Fruit fly (Drosophila melanogaster) whole organism, embryonic: ENCODE data around the gene Or7a.

Experiments used
- Adf1 ChIP-seq: fragments of 200-800 bp; sonication (Bioruptor generic); IDR thresholded peaks from 2 replicates; pipeline ENCODE4 v1.3.6; 2022; ENCODE audit warnings: missing biosample characterization, missing genetic modification characterization
- Aef1 ChIP-seq: fragments of 200-800 bp; sonication (Bioruptor generic); IDR thresholded peaks from 3 replicates; pipeline ENCODE4 v1.3.6; 2022; ENCODE audit warnings: missing biosample characterization, missing genetic modification characterization
- Bgb ChIP-seq: fragments of 200-800 bp; sonication (Bioruptor generic); IDR thresholded peaks from 2 replicates; pipeline ENCODE4 v1.3.6; 2022; ENCODE audit warnings: missing biosample characterization, missing genetic modification characterization; ENCODE audit not compliant: partially characterized antibody
- CG11093 ChIP-seq: fragments of 200-800 bp; sonication (Bioruptor generic); IDR thresholded peaks from 3 replicates; pipeline ENCODE4 v1.3.6; 2022; ENCODE audit warnings: missing biosample characterization, missing genetic modification characterization
- CG12071 ChIP-seq: fragments of 200-800 bp; sonication (Bioruptor generic); optimal IDR thresholded peaks from 3 replicates; lab custom pipeline; 2018; ENCODE audit warnings: missing biosample characterization, mild to moderate bottlenecking, missing genetic modification characterization
- CG12391 ChIP-seq: fragments of 200-800 bp; sonication (Bioruptor generic); optimal IDR thresholded peaks from 3 replicates; lab custom pipeline; 2018; ENCODE audit warnings: missing biosample characterization, mild to moderate bottlenecking, missing genetic modification characterization, moderate library complexity
- CG13624 ChIP-seq: fragments of 200-800 bp; sonication (Bioruptor generic); optimal IDR thresholded peaks from 2 replicates; lab custom pipeline; 2016; ENCODE audit warnings: missing biosample characterization, missing genetic modification characterization
- CG13894 ChIP-seq: fragments of 200-800 bp; sonication (Bioruptor generic); optimal IDR thresholded peaks from 3 replicates; lab custom pipeline; 2018; ENCODE audit warnings: missing biosample characterization, mild to moderate bottlenecking, missing genetic modification characterization, moderate library complexity
- CG15011 ChIP-seq: fragments of 200-800 bp; sonication (Bioruptor generic); optimal IDR thresholded peaks from 3 replicates; lab custom pipeline; 2018; ENCODE audit warnings: missing biosample characterization, mild to moderate bottlenecking, missing genetic modification characterization
- CG15073 ChIP-seq: fragments of 200-800 bp; sonication (Bioruptor generic); optimal IDR thresholded peaks from 2 replicates; lab custom pipeline; 2016; ENCODE audit warnings: missing biosample characterization, missing genetic modification characterization
- CG17361 ChIP-seq: fragments of 200-800 bp; sonication (Bioruptor generic); IDR thresholded peaks from 3 replicates; pipeline ENCODE4 v1.3.6; 2022; ENCODE audit warnings: missing biosample characterization, missing genetic modification characterization
- CG31224 ChIP-seq: fragments of 200-800 bp; sonication (Bioruptor generic); IDR thresholded peaks from 2 replicates; pipeline ENCODE4 v1.3.6; 2022; ENCODE audit warnings: missing biosample characterization, missing genetic modification characterization
- CG31441 ChIP-seq: fragments of 200-800 bp; sonication (Bioruptor generic); IDR thresholded peaks from 2 replicates; pipeline ENCODE4 v1.3.6; 2022; ENCODE audit warnings: missing biosample characterization, missing genetic modification characterization
- CG32532 ChIP-seq: fragments of 200-800 bp; sonication (Bioruptor generic); IDR thresholded peaks from 2 replicates; pipeline ENCODE4 v1.3.6; 2022; ENCODE audit warnings: missing biosample characterization, missing genetic modification characterization
- CG32767 ChIP-seq: fragments of 200-800 bp; sonication (Bioruptor generic); IDR thresholded peaks from 2 replicates; pipeline ENCODE4 v1.3.6; 2022; ENCODE audit warnings: missing biosample characterization, missing genetic modification characterization
- CG7987 ChIP-seq: fragments of 200-800 bp; sonication (Bioruptor generic); optimal IDR thresholded peaks from 2 replicates; lab custom pipeline; 2018; ENCODE audit warnings: missing biosample characterization, mild to moderate bottlenecking, missing genetic modification characterization, moderate library complexity
- CG8924 ChIP-seq: fragments of 200-800 bp; optimal IDR thresholded peaks from 3 replicates; lab custom pipeline; 2019; ENCODE audit warnings: missing biosample characterization, mild to moderate bottlenecking, missing genetic modification characterization, moderate library complexity
- Dip2 ChIP-seq: fragments of 200-800 bp; sonication (Bioruptor generic); IDR thresholded peaks from 2 replicates; pipeline ENCODE4 v1.3.6; 2022; ENCODE audit warnings: missing biosample characterization, missing genetic modification characterization
- Doc2 ChIP-seq: fragments of 200-800 bp; sonication (Bioruptor generic); IDR thresholded peaks from 2 replicates; pipeline ENCODE4 v1.3.6; 2022; ENCODE audit warnings: missing biosample characterization, missing genetic modification characterization
- Drgx ChIP-seq: fragments of 200-800 bp; sonication (Bioruptor generic); IDR thresholded peaks from 2 replicates; pipeline ENCODE4 v1.3.6; 2022; ENCODE audit warnings: missing biosample characterization, missing genetic modification characterization
- Ets97D ChIP-seq: fragments of 200-800 bp; sonication (Bioruptor generic); optimal IDR thresholded peaks from 3 replicates; lab custom pipeline; 2016; ENCODE audit warnings: missing biosample characterization, missing genetic modification characterization
- H15 ChIP-seq: fragments of 200-800 bp; sonication (Bioruptor generic); IDR thresholded peaks from 3 replicates; pipeline ENCODE4 v1.3.6; 2022; ENCODE audit warnings: missing biosample characterization, missing genetic modification characterization
- Kr ChIP-seq: fragments of 200-800 bp; sonication (Bioruptor generic); optimal IDR thresholded peaks from 2 replicates; lab custom pipeline; 2017; ENCODE audit warnings: missing biosample characterization, mild to moderate bottlenecking, missing genetic modification characterization
- NK7.1 ChIP-seq: fragments of 200-800 bp; sonication (Bioruptor generic); optimal IDR thresholded peaks from 3 replicates; lab custom pipeline; 2016; ENCODE audit warnings: missing biosample characterization, missing genetic modification characterization
- Optix ChIP-seq: fragments of 200-800 bp; sonication (Bioruptor generic); IDR thresholded peaks from 3 replicates; pipeline ENCODE4 v1.3.6; 2022; ENCODE audit warnings: missing biosample characterization, missing genetic modification characterization
- PHDP ChIP-seq: fragments of 200-800 bp; sonication (Bioruptor generic); optimal IDR thresholded peaks from 3 replicates; lab custom pipeline; 2018; ENCODE audit warnings: missing biosample characterization, mild to moderate bottlenecking, missing genetic modification characterization, moderate library complexity
- amos ChIP-seq: fragments of 200-800 bp; sonication (Bioruptor generic); IDR thresholded peaks from 2 replicates; pipeline ENCODE4 v1.3.6; 2022; ENCODE audit warnings: missing biosample characterization, missing genetic modification characterization; ENCODE audit not compliant: partially characterized antibody
- bab2 ChIP-seq: fragments of 200-800 bp; sonication (Bioruptor generic); optimal IDR thresholded peaks from 2 replicates; lab custom pipeline; 2016; ENCODE audit warnings: missing biosample characterization, missing genetic modification characterization
- bcd ChIP-seq: fragments of 200-800 bp; sonication (Bioruptor generic); optimal IDR thresholded peaks from 2 replicates; lab custom pipeline; 2017; ENCODE audit warnings: missing biosample characterization, mild to moderate bottlenecking, missing genetic modification characterization
- btn ChIP-seq: fragments of 200-800 bp; sonication (Bioruptor generic); optimal IDR thresholded peaks from 2 replicates; lab custom pipeline; 2016; ENCODE audit warnings: missing biosample characterization, missing genetic modification characterization
- chinmo ChIP-seq: fragments of 200-800 bp; sonication (Bioruptor generic); IDR thresholded peaks from 4 replicates; pipeline ENCODE4 v1.3.6; 2022; ENCODE audit warnings: missing biosample characterization, missing genetic modification characterization; ENCODE audit not compliant: partially characterized antibody
- ci ChIP-seq: fragments of 200-800 bp; sonication (Bioruptor generic); IDR thresholded peaks from 3 replicates; pipeline ENCODE4 v1.3.6; 2022; ENCODE audit warnings: missing biosample characterization, missing genetic modification characterization
- crol ChIP-seq: fragments of 200-800 bp; sonication (Bioruptor generic); IDR thresholded peaks from 2 replicates; pipeline ENCODE4 v1.3.6; 2022; ENCODE audit warnings: missing biosample characterization, missing genetic modification characterization
- fd3F ChIP-seq: fragments of 200-800 bp; sonication (Bioruptor generic); optimal IDR thresholded peaks from 2 replicates; lab custom pipeline; 2018; ENCODE audit warnings: missing biosample characterization, mild to moderate bottlenecking, missing genetic modification characterization, moderate library complexity
- insv ChIP-seq, 2 experiments: fragments of 200-800 bp; sonication (Bioruptor generic); optimal IDR thresholded peaks; 3 replicates each; lab custom pipeline; 2016 to 2018; ENCODE audit warnings: missing biosample characterization in 2 of 2, missing genetic modification characterization in 2 of 2
- klu ChIP-seq: fragments of 200-800 bp; sonication (Bioruptor generic); IDR thresholded peaks from 2 replicates; pipeline ENCODE4 v1.3.6; 2022; ENCODE audit warnings: missing biosample characterization, missing genetic modification characterization
- lbe ChIP-seq: fragments of 200-800 bp; sonication (Bioruptor generic); optimal IDR thresholded peaks from 2 replicates; lab custom pipeline; 2016; ENCODE audit warnings: missing biosample characterization, mild to moderate bottlenecking, missing genetic modification characterization
- pfk ChIP-seq: fragments of 200-800 bp; sonication (Bioruptor generic); optimal IDR thresholded peaks from 2 replicates; lab custom pipeline; 2018; ENCODE audit warnings: missing biosample characterization, mild to moderate bottlenecking, missing genetic modification characterization, moderate library complexity
- pzg ChIP-seq: fragments of 200-800 bp; sonication (Bioruptor generic); optimal IDR thresholded peaks from 3 replicates; lab custom pipeline; 2018; ENCODE audit warnings: missing biosample characterization, mild to moderate bottlenecking, missing genetic modification characterization, moderate library complexity
- row ChIP-seq: fragments of 200-800 bp; sonication (Bioruptor generic); IDR thresholded peaks from 3 replicates; pipeline ENCODE4 v1.3.6; 2022; ENCODE audit warnings: missing biosample characterization, missing genetic modification characterization
- sens ChIP-seq: fragments of 200-800 bp; sonication (Bioruptor generic); peaks from one replicate; lab custom pipeline; 2016; ENCODE audit warnings: missing biosample characterization, missing genetic modification characterization
- sim ChIP-seq: fragments of 200-800 bp; sonication (Bioruptor generic); IDR thresholded peaks from 2 replicates; pipeline ENCODE4 v1.3.6; 2022; ENCODE audit warnings: missing biosample characterization, missing genetic modification characterization
- slbo ChIP-seq: fragments of 200-800 bp; sonication (Bioruptor generic); IDR thresholded peaks from 2 replicates; pipeline ENCODE4 v1.3.6; 2022; ENCODE audit warnings: missing biosample characterization, missing genetic modification characterization
- sob ChIP-seq: fragments of 200-800 bp; sonication (Bioruptor generic); IDR thresholded peaks from 2 replicates; pipeline ENCODE4 v1.3.6; 2022; ENCODE audit warnings: missing biosample characterization, missing genetic modification characterization
- sr ChIP-seq: fragments of 200-800 bp; sonication (Bioruptor generic); IDR thresholded peaks from 3 replicates; pipeline ENCODE4 v1.3.6; 2022; ENCODE audit warnings: missing biosample characterization, missing genetic modification characterization
- sug ChIP-seq: fragments of 200-800 bp; optimal IDR thresholded peaks from 2 replicates; lab custom pipeline; 2019; ENCODE audit warnings: missing biosample characterization, mild to moderate bottlenecking, missing genetic modification characterization, moderate library complexity
- tap ChIP-seq: fragments of 200-800 bp; optimal IDR thresholded peaks from 3 replicates; lab custom pipeline; 2019; ENCODE audit warnings: missing biosample characterization, mild to moderate bottlenecking, missing genetic modification characterization, moderate library complexity
- usp ChIP-seq: fragments of >200 bp; optimal IDR thresholded peaks from 2 replicates; lab custom pipeline; 2017; ENCODE audit warnings: missing biosample characterization, missing genetic modification characterization
- yki ChIP-seq: fragments of >200 bp; optimal IDR thresholded peaks from 3 replicates; lab custom pipeline; 2018
- zfh1 ChIP-seq: fragments of 200-800 bp; sonication (Bioruptor generic); IDR thresholded peaks from 3 replicates; pipeline ENCODE4 v1.3.6; 2022; ENCODE audit warnings: missing biosample characterization, missing genetic modification characterization

The Or7a gene

dm6 chrX:8178165-8178955 is 12.9 kb upstream of the Or7a start, which contains the start of gene sdt (continued):
- TF ChIP-seq tap (no peak), CG11093 (GFP tag; lab: Robert Waterston, UW) (no peak), CG17361 (peak; percentile 59; the same call in 1 of the 3 replicates), CG31224 (GFP tag; lab: Robert Waterston, UW) (no peak), CG31441 (no peak; the same call in 1 of the 2 replicates), bcd (GFP tag; lab: Kevin White, UChicago) (no peak), Kr (GFP tag; lab: Kevin White, UChicago) (no peak), Dip2 (GFP tag; lab: Robert Waterston, UW) (no peak), slbo (GFP tag; lab: Robert Waterston, UW) (no peak), Ets97D (GFP tag; lab: Kevin White, UChicago) (no peak), PHDP (tag; lab: Kevin White, UChicago) (no peak), sug (tag; lab: Kevin White, UChicago) (peak; percentile 7), bab2 (GFP tag; lab: Kevin White, UChicago) (peak; percentile 28), H15 (GFP tag; lab: Robert Waterston, UW) (no peak), CG7987 (GFP tag; lab: Kevin White, UChicago) (no peak), zfh1 (GFP tag; lab: Robert Waterston, UW) (no peak), klu (GFP tag; lab: Robert Waterston, UW) (no peak), sim (GFP tag; lab: Robert Waterston, UW) (no peak), btn (GFP tag; lab: Kevin White, UChicago) (no peak), CG12391 (tag; lab: Kevin White, UChicago) (peak; percentile 10), Doc2 (GFP tag; lab: Robert Waterston, UW) (no peak), Bgb (no peak), lbe (GFP tag; lab: Kevin White, UChicago) (no peak), CG13624 (GFP tag; lab: Kevin White, UChicago) (peak; percentile 13), row (GFP tag; lab: Robert Waterston, UW) (peak; percentile 47), yki (lab: Kevin White, UChicago) (no peak), insv (GFP tag; optimal IDR thresholded peaks at IDR 0.05; lab: Kevin White, UChicago) (no peak), NK7.1 (no peak), fd3F (GFP tag; lab: Kevin White, UChicago) (no peak), CG15073 (GFP tag; lab: Kevin White, UChicago) (no peak), usp (GFP tag; lab: Kevin White, UChicago) (no peak)

DNA sequence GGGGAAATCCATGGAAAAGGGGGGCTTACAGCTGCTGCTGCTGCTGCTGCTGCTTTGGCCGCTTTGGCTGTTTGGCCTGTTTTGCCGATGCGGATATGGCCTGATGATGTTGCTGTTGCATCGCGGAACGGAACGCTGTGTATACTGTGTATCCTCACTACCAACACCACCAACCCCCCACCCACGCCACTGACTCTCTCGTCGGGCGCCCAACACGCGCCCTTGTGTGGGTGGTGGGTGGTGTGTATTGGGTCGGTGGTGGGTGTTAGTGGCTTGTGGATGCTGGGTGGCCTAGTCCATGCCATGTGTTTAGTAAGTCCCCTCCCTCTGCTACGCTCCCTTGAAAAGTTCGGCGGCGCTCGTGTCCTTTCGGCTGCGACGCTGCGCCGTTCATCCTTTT is 12.2 kb upstream of the Or7a start:
- TF ChIP-seq CG15011 (GFP tag; lab: Kevin White, UChicago) (no peak), Adf1 (GFP tag; lab: Robert Waterston, UW) (peak; percentile 77), pfk (GFP tag; lab: Kevin White, UChicago) (peak; percentile 19), sens (GFP tag; lab: Kevin White, UChicago) (peak; percentile 7), Drgx (0 out of 2 replicates have a peak, but pooled peaks have one; percentile 16), Optix (GFP tag; lab: Robert Waterston, UW) (0 out of 3 replicates have a peak, but pooled peaks have one; percentile 20), CG8924 (tag; lab: Kevin White, UChicago) (no peak), sr (GFP tag; lab: Robert Waterston, UW) (0 out of 3 replicates have a peak, but pooled peaks have one; percentile 51), Aef1 (GFP tag; lab: Robert Waterston, UW) (no peak), chinmo (GFP tag; lab: Robert Waterston, UW) (no peak), sob (GFP tag; lab: Robert Waterston, UW) (0 out of 2 replicates have a peak, but pooled peaks have one; percentile 30), pzg (GFP tag; lab: Kevin White, UChicago) (peak; percentile 4), CG12071 (GFP tag; lab: Kevin White, UChicago) (peak; percentile 29), Bgb (peak; percentile 38; the same call in 1 of the 2 replicates), amos (GFP tag; lab: Robert Waterston, UW) (peak; percentile 10; the same call in 1 of the 2 replicates), crol (GFP tag; lab: Robert Waterston, UW) (peak; percentile 45; the same call in 1 of the 2 replicates), ci (GFP tag; lab: Robert Waterston, UW) (peak; percentile 52; the same call in 2 of the 3 replicates), CG32532 (peak; percentile 20; the same call in 1 of the 2 replicates), zfh1 (GFP tag; lab: Robert Waterston, UW) (0 out of 3 replicates have a peak, but pooled peaks have one; percentile 18), CG13894 (tag; lab: Kevin White, UChicago) (peak; percentile 19), CG32767 (GFP tag; lab: Robert Waterston, UW) (peak; percentile 41; the same call in 1 of the 2 replicates), row (GFP tag; lab: Robert Waterston, UW) (0 out of 3 replicates have a peak, but pooled peaks have one; percentile 13)
